Fruit fly (Drosophila melanogaster) Kc167 (cell line): ENCODE data around the gene mTerf5.

ENCODE experiments used
- Myc ChIP-seq: fragments of >200 bp; optimal IDR thresholded peaks from 2 replicates; lab custom pipeline; 2017; ENCODE audit warnings: missing external identifiers
- Sin3A ChIP-seq: fragments of >200 bp; optimal IDR thresholded peaks from 2 replicates; lab custom pipeline; 2018; ENCODE audit warnings: missing external identifiers
- h ChIP-seq: fragments of >200 bp; optimal IDR thresholded peaks from 3 replicates; lab custom pipeline; 2018; ENCODE audit warnings: missing external identifiers
- insv ChIP-seq: fragments of >200 bp; optimal IDR thresholded peaks from 3 replicates; lab custom pipeline; 2018; ENCODE audit warnings: missing external identifiers
- psq ChIP-seq: fragments of >200 bp; optimal IDR thresholded peaks from 2 replicates; lab custom pipeline; 2017; ENCODE audit warnings: missing external identifiers
- ttk ChIP-seq: sonication (Bioruptor generic); optimal IDR thresholded peaks from 2 replicates; lab custom pipeline; 2017; ENCODE audit warnings: missing external identifiers

DNA sequence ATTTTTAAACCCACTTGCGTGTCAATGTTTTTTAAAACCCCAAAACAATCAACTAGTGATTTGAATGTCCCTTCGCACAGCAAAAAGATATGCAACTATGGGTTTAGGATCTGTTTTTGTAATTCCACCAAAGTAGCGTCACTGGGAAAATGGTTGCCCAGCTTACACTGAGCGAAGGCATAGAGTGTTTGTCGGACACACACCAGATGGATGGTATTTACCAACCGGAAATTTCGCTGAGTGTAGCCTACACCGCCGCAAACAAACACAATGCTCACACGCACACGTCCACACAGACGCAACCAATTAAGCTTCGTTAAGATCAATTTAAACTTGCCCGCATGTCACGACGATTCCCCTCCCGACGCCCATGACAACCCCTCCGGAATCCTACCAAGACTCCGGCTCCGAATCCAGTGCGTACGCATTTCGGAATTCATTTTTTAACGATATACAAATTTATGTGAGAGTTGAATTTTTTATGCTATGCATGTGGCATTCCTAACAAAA lies 5.3 kb upstream of the mTerf5 start:
- TF ChIP-seq ttk (lab: Kevin White, UChicago) (no peak), Myc (lab: Kevin White, UChicago) (no peak), insv (lab: Kevin White, UChicago) (no peak), h (no peak), psq (no peak), Sin3A (lab: Kevin White, UChicago) (no peak)
